Fruit fly (Drosophila melanogaster) Kc167 (cell line): ENCODE data around the gene CG5326.

Source experiments
- h ChIP-seq: fragments of >200 bp; optimal IDR thresholded peaks from 3 replicates; lab custom pipeline; 2018; ENCODE audit warnings: missing external identifiers
- psq ChIP-seq: fragments of >200 bp; optimal IDR thresholded peaks from 2 replicates; lab custom pipeline; 2017; ENCODE audit warnings: missing external identifiers

DNA sequence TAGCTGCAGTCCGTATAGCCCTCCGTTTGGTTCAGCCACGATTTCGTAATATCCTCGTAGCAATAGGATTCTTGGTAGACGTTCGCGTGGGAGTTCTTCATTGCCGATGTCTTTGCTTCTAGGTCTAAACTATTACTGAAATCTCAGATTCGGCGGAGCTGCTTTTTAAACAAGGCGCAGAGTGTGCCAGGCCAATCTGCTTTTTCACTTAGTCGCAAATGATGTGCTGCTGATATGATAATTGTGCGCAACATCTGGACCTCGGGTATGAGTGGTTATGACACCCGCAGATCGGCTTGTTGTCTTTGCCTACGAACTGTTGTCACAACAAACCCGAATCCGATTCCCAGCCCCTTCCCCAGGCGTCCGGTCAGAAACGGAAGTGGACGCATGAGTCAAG, 46.8 kb upstream of the CG5326 start, which contains the start of gene btn:
- TF ChIP-seq h (lab: Kevin White, UChicago) (no peak), psq (lab: Kevin White, UChicago) (no peak)
